Fruit fly (Drosophila melanogaster) whole organism, pupa: ENCODE measurements around the gene Osi2.

Experiments
- CG10348 ChIP-seq: fragments of 200-800 bp; sonication (Bioruptor generic); IDR thresholded peaks from 2 replicates; pipeline ENCODE4 v1.3.6; 2022; ENCODE audit warnings: missing biosample characterization, missing genetic modification characterization
- CG13204 ChIP-seq: fragments of 200-800 bp; sonication (Bioruptor generic); optimal IDR thresholded peaks from 2 replicates; lab custom pipeline; 2018; ENCODE audit warnings: missing biosample characterization, mild to moderate bottlenecking, missing genetic modification characterization, moderate library complexity
- CG17806 ChIP-seq: fragments of 200-800 bp; sonication (Bioruptor generic); optimal IDR thresholded peaks from 2 replicates; lab custom pipeline; 2018; ENCODE audit warnings: missing biosample characterization, mild to moderate bottlenecking, missing genetic modification characterization, moderate library complexity
- CG34367 ChIP-seq: fragments of 200-800 bp; sonication (Bioruptor generic); optimal IDR thresholded peaks from 2 replicates; lab custom pipeline; 2018; ENCODE audit warnings: missing biosample characterization, mild to moderate bottlenecking, missing genetic modification characterization
- CG4496 ChIP-seq: fragments of 200-800 bp; sonication (Bioruptor generic); IDR thresholded peaks from 3 replicates; pipeline ENCODE4 v1.3.6; 2022; ENCODE audit warnings: missing biosample characterization, missing genetic modification characterization
- CG9948 ChIP-seq: fragments of 200-800 bp; sonication (Bioruptor generic); optimal IDR thresholded peaks from 2 replicates; lab custom pipeline; 2018; ENCODE audit warnings: missing biosample characterization, mild to moderate bottlenecking, missing genetic modification characterization, moderate library complexity
- D1 ChIP-seq: fragments of 200-800 bp; sonication (Bioruptor generic); optimal IDR thresholded peaks from 2 replicates; lab custom pipeline; 2018; ENCODE audit warnings: missing biosample characterization, mild to moderate bottlenecking, missing genetic modification characterization, moderate library complexity
- EcR ChIP-seq: fragments of 200-800 bp; sonication (Bioruptor generic); optimal IDR thresholded peaks from 3 replicates; lab custom pipeline; 2019; ENCODE audit warnings: missing biosample characterization, missing genetic modification characterization, mild to moderate bottlenecking, moderate library complexity, missing genetic modification reagents
- Ets98B ChIP-seq: fragments of 200-800 bp; sonication (Bioruptor generic); IDR thresholded peaks from 2 replicates; pipeline ENCODE4 v1.3.6; 2022; ENCODE audit warnings: missing biosample characterization, missing genetic modification characterization
- Snoo ChIP-seq: fragments of 200-800 bp; sonication (Bioruptor generic); optimal IDR thresholded peaks from 3 replicates; lab custom pipeline; 2017; ENCODE audit warnings: missing biosample characterization, mild to moderate bottlenecking, missing genetic modification characterization, inconsistent platforms

- peak; percentile 75 for TF ChIP-seq D1 (tag; lab: Kevin White, UChicago)
- peak; percentile 92 for TF ChIP-seq CG4496 (GFP tag; lab: Robert Waterston, UW)
- TF ChIP-seq CG9948 (tag; lab: Kevin White, UChicago): peak; percentile 69
- TF ChIP-seq CG34367: peak; percentile 50
- peak; percentile 77 for TF ChIP-seq CG17806
- peak; percentile 24 for TF ChIP-seq Snoo (tag; lab: Kevin White, UChicago)
- no peak for TF ChIP-seq CG10348
- TF ChIP-seq EcR: peak; percentile 21
- peak; percentile 92 for TF ChIP-seq Ets98B
- TF ChIP-seq CG13204: no peak
Observed at dm6 chr3R:6198488-6198892, 10.7 kb upstream of the Osi2 start, which contains the start of gene Osi24.
